Fruit fly (Drosophila melanogaster) whole organism, embryonic: ENCODE results near the gene Prp16.

Experiments used
- Atf3 ChIP-seq: fragments of 200-800 bp; sonication (Bioruptor generic); optimal IDR thresholded peaks from 3 replicates; lab custom pipeline; 2016; ENCODE audit warnings: missing biosample characterization, missing genetic modification characterization
- B-H2 ChIP-seq: fragments of 200-800 bp; sonication (Bioruptor generic); optimal IDR thresholded peaks from 2 replicates; lab custom pipeline; 2018; ENCODE audit warnings: missing biosample characterization, mild to moderate bottlenecking, missing genetic modification characterization
- BEAF-32 ChIP-seq: fragments of 200-800 bp; sonication (Bioruptor generic); optimal IDR thresholded peaks from 3 replicates; lab custom pipeline; 2017; ENCODE audit warnings: missing biosample characterization, missing genetic modification characterization, mild to moderate bottlenecking, moderate library complexity, missing genetic modification reagents
- BtbVII ChIP-seq: fragments of 200-800 bp; sonication (Bioruptor generic); optimal IDR thresholded peaks from 3 replicates; lab custom pipeline; 2017; ENCODE audit warnings: missing biosample characterization, mild to moderate bottlenecking, missing genetic modification characterization
- CG10979 ChIP-seq: fragments of 200-800 bp; sonication (Bioruptor generic); optimal IDR thresholded peaks from 2 replicates; lab custom pipeline; 2018; ENCODE audit warnings: missing biosample characterization, mild to moderate bottlenecking, missing genetic modification characterization, moderate library complexity
- CG11723 ChIP-seq: fragments of 200-800 bp; sonication (Bioruptor generic); optimal IDR thresholded peaks from 2 replicates; lab custom pipeline; 2017; ENCODE audit warnings: missing biosample characterization, mild to moderate bottlenecking, missing genetic modification characterization
- CG15479 ChIP-seq: fragments of 200-800 bp; sonication (Bioruptor generic); optimal IDR thresholded peaks from 3 replicates; lab custom pipeline; 2019; ENCODE audit warnings: missing biosample characterization, mild to moderate bottlenecking, missing genetic modification characterization, moderate library complexity
- CG17385 ChIP-seq: fragments of 200-800 bp; sonication (Bioruptor generic); optimal IDR thresholded peaks from 3 replicates; lab custom pipeline; 2018; ENCODE audit warnings: missing biosample characterization, mild to moderate bottlenecking, missing genetic modification characterization
- CG17912 ChIP-seq: fragments of 200-800 bp; sonication (Bioruptor generic); optimal IDR thresholded peaks from 2 replicates; lab custom pipeline; 2018; ENCODE audit warnings: missing biosample characterization, mild to moderate bottlenecking, missing genetic modification characterization
- CG18011 ChIP-seq: fragments of 200-800 bp; sonication (Bioruptor generic); optimal IDR thresholded peaks from 2 replicates; lab custom pipeline; 2017; ENCODE audit warnings: missing biosample characterization, missing genetic modification characterization, mild to moderate bottlenecking, moderate library complexity, missing genotype
- CG2129 ChIP-seq: fragments of 200-800 bp; sonication (Bioruptor generic); IDR thresholded peaks from 2 replicates; pipeline ENCODE4 v1.3.6; 2022; ENCODE audit warnings: missing biosample characterization, missing genetic modification characterization; ENCODE audit not compliant: partially characterized antibody
- CG32767 ChIP-seq: fragments of 200-800 bp; sonication (Bioruptor generic); IDR thresholded peaks from 2 replicates; pipeline ENCODE4 v1.3.6; 2022; ENCODE audit warnings: missing biosample characterization, missing genetic modification characterization
- CG4404 ChIP-seq: fragments of 200-800 bp; sonication (Bioruptor generic); IDR thresholded peaks from 2 replicates; pipeline ENCODE4 v1.3.6; 2022; ENCODE audit warnings: missing biosample characterization, missing genetic modification characterization
- CG4820 ChIP-seq: fragments of 200-800 bp; sonication (Bioruptor generic); optimal IDR thresholded peaks from 3 replicates; lab custom pipeline; 2016; ENCODE audit warnings: missing biosample characterization, missing genetic modification characterization
- CG6175 ChIP-seq: fragments of 200-800 bp; sonication (Bioruptor generic); IDR thresholded peaks from 3 replicates; pipeline ENCODE4 v1.3.6; 2022; ENCODE audit warnings: missing biosample characterization, missing genetic modification characterization
- CG6683 ChIP-seq: fragments of 200-800 bp; sonication (Bioruptor generic); optimal IDR thresholded peaks from 2 replicates; lab custom pipeline; 2017; ENCODE audit warnings: missing biosample characterization, mild to moderate bottlenecking, missing genetic modification characterization, missing genetic modification reagents
- CG8089 ChIP-seq: fragments of 200-800 bp; sonication (Bioruptor generic); optimal IDR thresholded peaks from 3 replicates; lab custom pipeline; 2016; ENCODE audit warnings: missing biosample characterization, missing genetic modification characterization
- CG8765 ChIP-seq: fragments of 200-800 bp; sonication (Bioruptor generic); IDR thresholded peaks from 2 replicates; pipeline ENCODE4 v1.3.6; 2022; ENCODE audit warnings: missing biosample characterization, missing genetic modification characterization
- Dbx ChIP-seq: fragments of 200-800 bp; sonication (Bioruptor generic); IDR thresholded peaks from 3 replicates; pipeline ENCODE4 v1.3.6; 2022; ENCODE audit warnings: missing biosample characterization, missing genetic modification characterization
- Dek ChIP-seq: fragments of 200-800 bp; sonication (Bioruptor generic); optimal IDR thresholded peaks from 3 replicates; lab custom pipeline; 2019; ENCODE audit warnings: missing biosample characterization, mild to moderate bottlenecking, missing genetic modification characterization, moderate library complexity
- Dfd ChIP-seq, 2 experiments: fragments of >200 bp; optimal IDR thresholded peaks; 2 replicates each; lab custom pipeline; 2017; ENCODE audit warnings: missing biosample characterization in 2 of 2, missing genetic modification characterization in 2 of 2
- E2f2 ChIP-seq: fragments of 200-800 bp; sonication (Bioruptor generic); IDR thresholded peaks from 2 replicates; pipeline ENCODE4 v1.3.6; 2022; ENCODE audit warnings: missing biosample characterization, missing genetic modification characterization
- Eip74EF ChIP-seq, 2 experiments: fragments of 200-800 bp in 1 of 2; fragments of >200 bp in 1 of 2; sonication (Bioruptor generic) in 1 of 2; optimal IDR thresholded peaks; 2 replicates each; lab custom pipeline; 2017 to 2019; ENCODE audit warnings: missing biosample characterization in 2 of 2, missing genetic modification characterization in 2 of 2, mild to moderate bottlenecking in 1 of 2, moderate library complexity in 1 of 2
- Fer2 ChIP-seq: fragments of 200-800 bp; sonication (Bioruptor generic); optimal IDR thresholded peaks from 2 replicates; lab custom pipeline; 2018; ENCODE audit warnings: missing biosample characterization, mild to moderate bottlenecking, missing genetic modification characterization, moderate library complexity
- Fer3 ChIP-seq: fragments of 200-800 bp; sonication (Bioruptor generic); optimal IDR thresholded peaks from 2 replicates; lab custom pipeline; 2018; ENCODE audit warnings: missing biosample characterization, mild to moderate bottlenecking, missing genetic modification characterization, moderate library complexity
- Hr39 ChIP-seq: fragments of >200 bp; optimal IDR thresholded peaks from 2 replicates; lab custom pipeline; 2017
- Myb ChIP-seq: fragments of 200-800 bp; sonication (Bioruptor generic); optimal IDR thresholded peaks from 2 replicates; lab custom pipeline; 2016; ENCODE audit warnings: missing biosample characterization, missing genetic modification characterization
- NfI ChIP-seq: fragments of 200-800 bp; sonication (Bioruptor generic); optimal IDR thresholded peaks from 3 replicates; lab custom pipeline; 2018; ENCODE audit warnings: missing biosample characterization, mild to moderate bottlenecking, missing genetic modification characterization, moderate library complexity
- Sox100B ChIP-seq: fragments of 200-800 bp; sonication (Bioruptor generic); optimal IDR thresholded peaks from 3 replicates; lab custom pipeline; 2018; ENCODE audit warnings: missing biosample characterization, mild to moderate bottlenecking, missing genetic modification characterization
- Ssrp ChIP-seq: fragments of 200-800 bp; sonication (Bioruptor generic); optimal IDR thresholded peaks from 2 replicates; lab custom pipeline; 2018; ENCODE audit warnings: missing biosample characterization, mild to moderate bottlenecking, missing genetic modification characterization, moderate library complexity
- ab ChIP-seq: fragments of 200-800 bp; sonication (Bioruptor generic); optimal IDR thresholded peaks from 2 replicates; lab custom pipeline; 2016; ENCODE audit warnings: missing biosample characterization, missing genetic modification characterization
- cas ChIP-seq: fragments of 200-800 bp; sonication (Bioruptor generic); IDR thresholded peaks from 2 replicates; pipeline ENCODE4 v1.3.6; 2022; ENCODE audit warnings: missing biosample characterization, missing genetic modification characterization
- dan ChIP-seq: fragments of 200-800 bp; sonication (Bioruptor generic); IDR thresholded peaks from 2 replicates; pipeline ENCODE4 v1.3.6; 2022; ENCODE audit warnings: missing biosample characterization, missing genetic modification characterization
- exex ChIP-seq: fragments of 200-800 bp; sonication (Bioruptor generic); optimal IDR thresholded peaks from 4 replicates; lab custom pipeline; 2018; ENCODE audit warnings: missing biosample characterization, mild to moderate bottlenecking, missing genetic modification characterization, moderate library complexity
- hbn ChIP-seq: fragments of 200-800 bp; sonication (Bioruptor generic); IDR thresholded peaks from 2 replicates; pipeline ENCODE4 v1.3.6; 2022; ENCODE audit warnings: missing biosample characterization, missing genetic modification characterization; ENCODE audit not compliant: partially characterized antibody
- klu ChIP-seq: fragments of 200-800 bp; sonication (Bioruptor generic); IDR thresholded peaks from 2 replicates; pipeline ENCODE4 v1.3.6; 2022; ENCODE audit warnings: missing biosample characterization, missing genetic modification characterization
- lola ChIP-seq, 3 experiments: fragments of >200 bp in 2 of 3; fragments of 200-800 bp in 1 of 3; sonication (Bioruptor generic) in 1 of 3; optimal IDR thresholded peaks; 2 replicates each; lab custom pipeline; 2017 to 2019; ENCODE audit warnings: missing biosample characterization in 3 of 3, missing genetic modification characterization in 3 of 3, mild to moderate bottlenecking in 1 of 3, moderate library complexity in 1 of 3
- mam ChIP-seq: fragments of 200-800 bp; sonication (Bioruptor generic); optimal IDR thresholded peaks from 3 replicates; lab custom pipeline; 2016; ENCODE audit warnings: missing biosample characterization, missing genetic modification characterization
- mirr ChIP-seq: fragments of 200-800 bp; sonication (Bioruptor generic); optimal IDR thresholded peaks from 3 replicates; lab custom pipeline; 2018; ENCODE audit warnings: missing biosample characterization, mild to moderate bottlenecking, missing genetic modification characterization
- nau ChIP-seq: fragments of 200-800 bp; sonication (Bioruptor generic); optimal IDR thresholded peaks from 3 replicates; lab custom pipeline; 2017; ENCODE audit warnings: missing biosample characterization, mild to moderate bottlenecking, missing genetic modification characterization, missing genetic modification reagents
- org-1 ChIP-seq: fragments of 200-800 bp; sonication (Bioruptor generic); optimal IDR thresholded peaks from 2 replicates; lab custom pipeline; 2017; ENCODE audit warnings: missing biosample characterization, missing genetic modification characterization
- row ChIP-seq: fragments of 200-800 bp; sonication (Bioruptor generic); IDR thresholded peaks from 3 replicates; pipeline ENCODE4 v1.3.6; 2022; ENCODE audit warnings: missing biosample characterization, missing genetic modification characterization
- run ChIP-seq: fragments of 200-800 bp; sonication (Bioruptor generic); optimal IDR thresholded peaks from 3 replicates; lab custom pipeline; 2018; ENCODE audit warnings: missing biosample characterization, mild to moderate bottlenecking, missing genetic modification characterization
- shn ChIP-seq: fragments of 200-800 bp; sonication (Bioruptor generic); optimal IDR thresholded peaks from 3 replicates; lab custom pipeline; 2016; ENCODE audit warnings: missing biosample characterization, missing genetic modification characterization
- so ChIP-seq: fragments of 200-800 bp; sonication (Bioruptor generic); IDR thresholded peaks from 3 replicates; pipeline ENCODE4 v1.3.6; 2022; ENCODE audit warnings: missing biosample characterization, missing genetic modification characterization
- tna ChIP-seq: fragments of 200-800 bp; sonication (Bioruptor generic); IDR thresholded peaks from 2 replicates; pipeline ENCODE4 v1.3.6; 2022; ENCODE audit warnings: missing biosample characterization, missing genetic modification characterization; ENCODE audit not compliant: partially characterized antibody
- vnd ChIP-seq: fragments of 200-800 bp; sonication (Bioruptor generic); IDR thresholded peaks from 3 replicates; pipeline ENCODE4 v1.3.6; 2022; ENCODE audit warnings: missing biosample characterization, missing genetic modification characterization; ENCODE audit not compliant: partially characterized antibody
- wor ChIP-seq: fragments of 200-800 bp; sonication (Bioruptor generic); IDR thresholded peaks from 2 replicates; pipeline ENCODE4 v1.3.6; 2022; ENCODE audit warnings: missing biosample characterization, missing genetic modification characterization
- yki ChIP-seq: fragments of >200 bp; optimal IDR thresholded peaks from 3 replicates; lab custom pipeline; 2018

The Prp16 gene

DNA sequence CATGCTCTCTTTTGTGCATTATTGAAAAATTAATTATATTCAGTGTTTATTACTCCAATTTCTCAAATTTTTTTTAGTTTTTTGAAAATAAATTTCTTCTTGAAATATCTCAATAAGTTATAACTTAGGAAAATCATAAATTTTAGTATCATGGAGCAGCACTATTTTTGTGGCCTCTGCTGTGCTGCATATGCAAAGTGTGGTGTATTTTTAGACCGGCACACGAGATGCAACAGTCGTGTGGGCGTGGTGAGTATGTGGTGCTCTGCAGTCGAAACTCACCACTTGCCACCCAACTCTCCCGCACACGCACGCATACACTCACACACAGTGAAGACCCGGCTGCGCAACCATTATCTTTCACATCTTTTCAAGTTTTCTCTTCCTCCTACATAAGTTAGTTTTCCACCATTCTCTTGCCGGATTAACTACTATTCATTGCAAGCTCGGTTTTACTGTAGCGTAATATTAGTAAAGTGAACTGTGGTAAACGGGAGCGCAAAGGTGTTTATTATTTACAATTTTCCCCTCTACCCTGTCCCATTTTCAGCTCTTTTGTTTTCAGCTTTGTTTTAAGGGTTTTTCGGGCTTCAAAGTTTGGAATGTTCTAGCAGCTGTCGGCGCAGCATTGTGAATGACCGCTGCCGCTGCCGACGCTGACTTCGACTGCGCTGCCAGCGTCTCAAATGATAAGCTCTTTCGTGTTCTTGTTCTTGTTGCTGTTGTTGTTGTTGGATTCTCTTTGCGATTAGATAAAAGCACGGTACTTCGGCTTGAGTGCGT is 7.5 kb downstream of the Prp16 start (continued):
- no peak for TF ChIP-seq CG17912
- no peak for TF ChIP-seq Atf3
- no peak for TF ChIP-seq shn (GFP tag; lab: Kevin White, UChicago)
- TF ChIP-seq hbn = no peak
- TF ChIP-seq mam (GFP tag; lab: Kevin White, UChicago) = no peak
- peak; percentile 42 for TF ChIP-seq CG11723
- no peak for TF ChIP-seq Dfd (GFP tag; optimal IDR thresholded peaks at IDR 0.05; lab: Kevin White, UChicago)
- TF ChIP-seq vnd (GFP tag; lab: Robert Waterston, UW) = no peak
- no peak for TF ChIP-seq BEAF-32
- no peak for TF ChIP-seq tna (GFP tag; lab: Robert Waterston, UW)
- no peak for TF ChIP-seq exex (tag; lab: Kevin White, UChicago)
- peak; percentile 78 for TF ChIP-seq Sox100B (GFP tag; lab: Kevin White, UChicago)
- peak; percentile 17; the same call in 1 of the 3 replicates for TF ChIP-seq row (GFP tag; lab: Robert Waterston, UW)
- TF ChIP-seq Ssrp (tag; lab: Kevin White, UChicago) = peak; percentile 57
- TF ChIP-seq Myb (GFP tag; lab: Kevin White, UChicago) = peak; percentile 1
- TF ChIP-seq yki (lab: Kevin White, UChicago) = no peak
- TF ChIP-seq so = peak; percentile 42; the same call in 1 of the 3 replicates
- peak; percentile 59 for TF ChIP-seq CG17385 (GFP tag; lab: Kevin White, UChicago)
- peak in 1 of 2 experiments; percentile 19 for TF ChIP-seq Eip74EF (GFP tag; optimal IDR thresholded peaks at IDR 0.05; lab: Kevin White, UChicago)
- TF ChIP-seq NfI (GFP tag; lab: Kevin White, UChicago) = peak; percentile 50
- TF ChIP-seq Fer2 (tag; lab: Kevin White, UChicago) = no peak
- no peak for TF ChIP-seq mirr (GFP tag; lab: Kevin White, UChicago)
- TF ChIP-seq BtbVII (GFP tag; lab: Kevin White, UChicago) = peak; percentile 34
- no peak for TF ChIP-seq Dbx
- TF ChIP-seq B-H2 = no peak
- peak; percentile 39; the same call in 1 of the 2 replicates for TF ChIP-seq wor
- TF ChIP-seq CG4820 (GFP tag; lab: Kevin White, UChicago) = peak; percentile 57
- TF ChIP-seq nau = peak; percentile 43
- 0 out of 3 replicates have a peak, but pooled peaks have one; percentile 26 for TF ChIP-seq CG6175 (GFP tag; lab: Robert Waterston, UW)
- TF ChIP-seq CG6683 = peak; percentile 15
- no peak for TF ChIP-seq CG4404 (GFP tag; lab: Robert Waterston, UW)
- TF ChIP-seq org-1 (GFP tag; lab: Kevin White, UChicago) = peak; percentile 27
- TF ChIP-seq cas (GFP tag; lab: Robert Waterston, UW) = no peak
- peak; percentile 22 for TF ChIP-seq Dek (tag; lab: Kevin White, UChicago)
- no peak for TF ChIP-seq dan (GFP tag; lab: Robert Waterston, UW)
- peak; percentile 61; the same call in 1 of the 2 replicates for TF ChIP-seq CG32767 (GFP tag; lab: Robert Waterston, UW)
- TF ChIP-seq CG2129 (GFP tag; lab: Robert Waterston, UW) = no peak
- peak; percentile 19 for TF ChIP-seq CG15479 (GFP tag; lab: Kevin White, UChicago)
- TF ChIP-seq CG10979 (tag; lab: Kevin White, UChicago) = peak; percentile 86
- no peak for TF ChIP-seq CG18011 (GFP tag; lab: Kevin White, UChicago)
- TF ChIP-seq Hr39 (lab: Kevin White, UChicago) = no peak
- no peak for TF ChIP-seq ab (GFP tag; lab: Kevin White, UChicago)
- no peak for TF ChIP-seq klu
- peak; percentile 51 for TF ChIP-seq E2f2 (GFP tag; lab: Robert Waterston, UW)
- TF ChIP-seq CG8765 (GFP tag; lab: Robert Waterston, UW) = no peak
- TF ChIP-seq CG8089 (GFP tag; lab: Kevin White, UChicago) = peak; percentile 39
- peak in 1 of 3 experiments; percentile 64 for TF ChIP-seq lola (GFP tag; optimal IDR thresholded peaks at IDR 0.05; lab: Kevin White, UChicago)
- TF ChIP-seq run = no peak
- peak; percentile 35 for TF ChIP-seq Fer3 (tag; lab: Kevin White, UChicago)
